Worm (Caenorhabditis elegans) whole organism, young adult: ENCODE results near the gene unc-33.

Experiments
- B0261.1 ChIP-seq: sonication (generic microtip); optimal IDR thresholded peaks from 2 replicates; lab custom pipeline; 2016; ENCODE audit warnings: mild to moderate bottlenecking, missing genetic modification characterization, moderate library complexity, missing compliant biosample characterization
- K11D2.4 ChIP-seq: fragments of 200-800 bp; sonication (Bioruptor generic); IDR thresholded peaks from 2 replicates; pipeline ENCODE4 v1.3.6; 2022; ENCODE audit warnings: missing genetic modification reagents, missing genetic modification characterization, missing compliant biosample characterization
- ama-1 ChIP-seq, 3 experiments: fragments of 150-350 bp in 1 of 3; sonication (generic microtip) in 2 of 3; optimal IDR thresholded peaks; 2 replicates each; lab custom pipeline; 2014 to 2018; ENCODE audit warnings: missing biosample characterization in 2 of 3, missing genetic modification characterization in 2 of 3, missing genetic modification reagents in 2 of 3
- athp-1 ChIP-seq: sonication (generic microtip); optimal IDR thresholded peaks from 2 replicates; lab custom pipeline; 2017; ENCODE audit warnings: mild to moderate bottlenecking, missing genetic modification characterization, missing compliant biosample characterization
- ceh-79 ChIP-seq: sonication (generic microtip); optimal IDR thresholded peaks from 2 replicates; lab custom pipeline; 2017; ENCODE audit warnings: mild to moderate bottlenecking, missing genetic modification characterization, missing compliant biosample characterization
- dpl-1 ChIP-seq: fragments of 150-350 bp; optimal IDR thresholded peaks from 2 replicates; lab custom pipeline; 2014; ENCODE audit warnings: missing biosample characterization, missing genetic modification reagents, missing genetic modification characterization
- pha-4 ChIP-seq: fragments of 150-350 bp; sonication (generic microtip); optimal IDR thresholded peaks from 2 replicates; lab custom pipeline; 2014; ENCODE audit warnings: missing biosample characterization, missing genetic modification reagents, missing genetic modification characterization

DNA sequence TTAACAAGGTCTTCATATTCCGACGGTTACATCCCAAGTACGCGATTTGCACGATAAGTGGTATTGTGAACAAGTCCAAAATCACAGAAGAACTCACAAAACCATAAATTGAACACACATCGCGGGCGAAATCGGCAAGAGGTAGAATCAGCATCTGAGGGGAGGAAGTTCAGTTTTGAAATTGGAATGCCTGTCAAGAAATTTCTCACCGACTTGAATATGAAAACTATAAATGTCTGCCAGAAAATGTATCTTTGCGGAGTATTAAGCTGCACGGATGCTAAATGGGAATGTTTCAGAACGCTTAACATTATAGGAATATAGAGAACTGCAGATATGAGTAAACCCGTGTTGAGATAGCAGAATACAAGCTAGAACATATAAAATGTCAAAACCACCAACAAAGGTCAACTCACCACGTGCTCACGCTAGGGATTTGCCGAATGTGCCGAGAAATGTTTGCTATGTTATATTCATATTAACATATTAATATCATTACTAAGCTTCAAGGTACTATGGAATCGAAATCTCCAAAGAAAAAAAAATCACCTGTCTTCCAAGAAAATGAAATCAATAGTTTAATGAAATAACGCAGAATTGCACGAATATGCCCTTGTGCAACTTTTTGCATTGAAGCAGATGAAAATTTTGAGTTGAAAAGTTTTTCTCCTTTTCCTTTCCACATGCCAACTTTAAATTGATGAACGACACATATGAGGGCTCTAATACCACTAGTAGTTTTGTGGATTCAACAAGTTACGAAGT, 34.3 kb upstream of the unc-33 start, which contains the start of gene srz-82:
- TF ChIP-seq ama-1 (optimal IDR thresholded peaks at IDR 0.05; lab: Kevin White, UChicago) (no peak), ama-1 (GFP tag; optimal IDR thresholded peaks at IDR 0.05; lab: Kevin White, UChicago) (no peak), ceh-79 (tag; lab: Kevin White, UChicago) (no peak), K11D2.4 (no peak), pha-4 (tag; lab: Kevin White, UChicago) (no peak), athp-1 (no peak), B0261.1 (tag; lab: Kevin White, UChicago) (no peak), dpl-1 (GFP tag; lab: Kevin White, UChicago) (no peak)
